Worm (Caenorhabditis elegans) whole organism, late embryonic: ENCODE data around the gene K11E4.6.

ENCODE experiments used
- C08G9.2 ChIP-seq: sonication (generic microtip); optimal IDR thresholded peaks from 2 replicates; lab custom pipeline; 2016; ENCODE audit warnings: mild to moderate bottlenecking, missing genetic modification characterization, moderate library complexity, missing compliant biosample characterization
- C38D4.7 ChIP-seq: fragments of 200-800 bp; sonication (Bioruptor generic); optimal IDR thresholded peaks from 2 replicates; lab custom pipeline; 2018; ENCODE audit warnings: mild to moderate bottlenecking, missing genetic modification characterization, moderate library complexity, missing compliant biosample characterization
- F13H6.1 ChIP-seq: sonication (generic microtip); optimal IDR thresholded peaks from 2 replicates; lab custom pipeline; 2016; ENCODE audit warnings: missing genetic modification characterization, missing compliant biosample characterization
- K09A11.1 ChIP-seq: sonication (generic microtip); optimal IDR thresholded peaks from 2 replicates; lab custom pipeline; 2017; ENCODE audit warnings: antibody characterized with exemption, mild to moderate bottlenecking, missing genetic modification characterization, missing compliant biosample characterization; ENCODE audit not compliant: insufficient read depth
- T23F11.4 ChIP-seq: fragments of 200-800 bp; sonication (Bioruptor generic); optimal IDR thresholded peaks from 2 replicates; lab custom pipeline; 2018; ENCODE audit warnings: mild to moderate bottlenecking, missing genetic modification characterization, missing compliant biosample characterization
- Y22D7AL.16 ChIP-seq: sonication (generic microtip); optimal IDR thresholded peaks from 2 replicates; lab custom pipeline; 2016; ENCODE audit warnings: missing genetic modification characterization, missing compliant biosample characterization
- ama-1 ChIP-seq: fragments of 150-350 bp; optimal IDR thresholded peaks from 2 replicates; lab custom pipeline; 2014
- ceh-14 ChIP-seq: sonication (generic microtip); optimal IDR thresholded peaks from 2 replicates; lab custom pipeline; 2016; ENCODE audit warnings: missing genotype, missing genetic modification characterization, missing compliant biosample characterization
- ceh-18 ChIP-seq: sonication (generic microtip); optimal IDR thresholded peaks from 2 replicates; lab custom pipeline; 2016; ENCODE audit warnings: missing genetic modification characterization, missing compliant biosample characterization
- ceh-2 ChIP-seq: sonication (generic microtip); optimal IDR thresholded peaks from 2 replicates; lab custom pipeline; 2016; ENCODE audit warnings: missing genotype, missing genetic modification characterization, missing compliant biosample characterization
- ceh-22 ChIP-seq: sonication (generic microtip); optimal IDR thresholded peaks from 2 replicates; lab custom pipeline; 2017; ENCODE audit warnings: missing biosample characterization, missing genetic modification characterization
- ceh-31 ChIP-seq: sonication (generic microtip); optimal IDR thresholded peaks from 2 replicates; lab custom pipeline; 2016; ENCODE audit warnings: missing genetic modification characterization, missing compliant biosample characterization
- ceh-9 ChIP-seq: sonication (generic microtip); optimal IDR thresholded peaks from 2 replicates; lab custom pipeline; 2016; ENCODE audit warnings: mild to moderate bottlenecking, missing genetic modification characterization, inconsistent platforms, missing compliant biosample characterization
- che-1 ChIP-seq: sonication (generic microtip); optimal IDR thresholded peaks from 2 replicates; lab custom pipeline; 2016; ENCODE audit warnings: mild to moderate bottlenecking, missing genetic modification characterization, missing compliant biosample characterization
- dmd-4 ChIP-seq: sonication (generic microtip); optimal IDR thresholded peaks from 2 replicates; lab custom pipeline; 2016; ENCODE audit warnings: borderline replicate concordance, missing genetic modification characterization, missing compliant biosample characterization
- dve-1 ChIP-seq: sonication (generic microtip); optimal IDR thresholded peaks from 2 replicates; lab custom pipeline; 2017; ENCODE audit warnings: antibody characterized with exemption, mild to moderate bottlenecking, missing genetic modification characterization, missing compliant biosample characterization
- elt-4 ChIP-seq: sonication (generic microtip); optimal IDR thresholded peaks from 2 replicates; lab custom pipeline; 2016; ENCODE audit warnings: missing genetic modification characterization, missing compliant biosample characterization
- ets-4 ChIP-seq: sonication (generic microtip); optimal IDR thresholded peaks from 2 replicates; lab custom pipeline; 2016; ENCODE audit warnings: missing genetic modification characterization, missing compliant biosample characterization
- fkh-6 ChIP-seq: sonication (generic microtip); optimal IDR thresholded peaks from 2 replicates; lab custom pipeline; 2016; ENCODE audit warnings: missing genetic modification characterization, missing compliant biosample characterization
- pag-3 ChIP-seq: sonication (generic microtip); optimal IDR thresholded peaks from 2 replicates; lab custom pipeline; 2016; ENCODE audit warnings: missing compliant biosample characterization, missing genetic modification characterization, borderline replicate concordance
- pax-1 ChIP-seq: fragments of 150-350 bp; optimal IDR thresholded peaks from 2 replicates; lab custom pipeline; 2014; ENCODE audit warnings: missing biosample characterization, missing genetic modification characterization
- pha-4 ChIP-seq: fragments of 150-350 bp; optimal IDR thresholded peaks from 2 replicates; lab custom pipeline; 2018; ENCODE audit warnings: missing biosample characterization, missing genetic modification reagents, missing genetic modification characterization
- sox-2 ChIP-seq: fragments of 200-800 bp; sonication (Bioruptor generic); IDR thresholded peaks from 2 replicates; pipeline ENCODE4 v1.3.6; 2022; ENCODE audit warnings: missing genetic modification reagents, missing genetic modification characterization, missing compliant biosample characterization
- sox-4 ChIP-seq: sonication (generic microtip); optimal IDR thresholded peaks from 2 replicates; lab custom pipeline; 2017; ENCODE audit warnings: mild to moderate bottlenecking, missing genetic modification characterization, inconsistent platforms, missing compliant biosample characterization
- tbx-7 ChIP-seq: sonication (generic microtip); optimal IDR thresholded peaks from 2 replicates; lab custom pipeline; 2016; ENCODE audit warnings: missing genotype, missing genetic modification characterization, missing compliant biosample characterization
- ttx-3 ChIP-seq: sonication (generic microtip); optimal IDR thresholded peaks from 2 replicates; lab custom pipeline; 2016; ENCODE audit warnings: missing genetic modification reagents, missing genetic modification characterization, missing compliant biosample characterization
- unc-3 ChIP-seq, 2 experiments: fragments of 200-800 bp in 1 of 2; sonication (Bioruptor generic) in 1 of 2; sonication (generic microtip) in 1 of 2; conservative IDR thresholded peaks in 1 of 2; optimal IDR thresholded peaks in 1 of 2; 2 replicates each; pipeline versions ENCODE4 v1.3.6 to Lab custom; 2016 to 2022; ENCODE audit warnings: missing compliant biosample characterization in 2 of 2, missing genetic modification characterization in 2 of 2, missing genetic modification reagents in 1 of 2
- unc-42 ChIP-seq: sonication (generic microtip); optimal IDR thresholded peaks from 2 replicates; lab custom pipeline; 2016; ENCODE audit warnings: missing genotype, missing genetic modification characterization, missing compliant biosample characterization
- unc-86 ChIP-seq: sonication (generic microtip); optimal IDR thresholded peaks from 2 replicates; lab custom pipeline; 2016; ENCODE audit warnings: missing genetic modification characterization, missing compliant biosample characterization

K11E4.6 gene

DNA sequence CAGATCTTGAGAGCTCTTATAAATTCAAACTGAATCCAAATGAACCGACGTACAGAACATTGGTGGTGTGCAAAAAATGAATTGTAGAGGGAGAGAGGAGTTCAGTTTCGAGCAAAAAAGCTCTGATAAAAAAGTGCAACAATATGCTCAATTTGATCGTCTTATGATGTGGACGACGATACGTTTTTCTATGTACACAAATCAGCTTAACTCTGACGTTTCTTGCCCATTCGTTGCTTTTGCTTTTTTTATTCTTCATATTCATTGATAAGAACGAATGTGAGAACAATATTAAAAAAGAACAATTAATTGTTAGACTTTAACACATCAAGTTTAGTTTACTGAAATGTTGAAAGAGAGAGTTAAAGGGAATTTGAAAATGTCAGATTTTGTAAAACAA, 49.7 kb downstream of the K11E4.6 start:
- TF ChIP-seq ets-4 (tag; lab: Kevin White, UChicago) (no peak), T23F11.4 (GFP tag; lab: Kevin White, UChicago) (no peak), ceh-2 (tag; lab: Kevin White, UChicago) (no peak), ama-1 (lab: Kevin White, UChicago) (no peak), sox-2 (GFP tag; lab: Robert Waterston, UW) (no peak), dmd-4 (no peak), C08G9.2 (tag; lab: Kevin White, UChicago) (no peak), elt-4 (tag; lab: Kevin White, UChicago) (no peak), fkh-6 (tag; lab: Kevin White, UChicago) (no peak), che-1 (tag; lab: Kevin White, UChicago) (no peak), C38D4.7 (GFP tag; lab: Kevin White, UChicago) (no peak), unc-42 (no peak), unc-3 (GFP tag; conservative IDR thresholded peaks at IDR 0.05; lab: Robert Waterston, UW) (no peak), unc-3 (tag; optimal IDR thresholded peaks at IDR 0.05; lab: Kevin White, UChicago) (no peak), pha-4 (tag; lab: Kevin White, UChicago) (no peak), F13H6.1 (tag; lab: Kevin White, UChicago) (no peak), K09A11.1 (tag; lab: Kevin White, UChicago) (no peak), ceh-9 (tag; lab: Kevin White, UChicago) (no peak), pax-1 (tag; lab: Kevin White, UChicago) (no peak), ceh-22 (tag; lab: Kevin White, UChicago) (no peak), ceh-18 (tag; lab: Kevin White, UChicago) (no peak)

DNA sequence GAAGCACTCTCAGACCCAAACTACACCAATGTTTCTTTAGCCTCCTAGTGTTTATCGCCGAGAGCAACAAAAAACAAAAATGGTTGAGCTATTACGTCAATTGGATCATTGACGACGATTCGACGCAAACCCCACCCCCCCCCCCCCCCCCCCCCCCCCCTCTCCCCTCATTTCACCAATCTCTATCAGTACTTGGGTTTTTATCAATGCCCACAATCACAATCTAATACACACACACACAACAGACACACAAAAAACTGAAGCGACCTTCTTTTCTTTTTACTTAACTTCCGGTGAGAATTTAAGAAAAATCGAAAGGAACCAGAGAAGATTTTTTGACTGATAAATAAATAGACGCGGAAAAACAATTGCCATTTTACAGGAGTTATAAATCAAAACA, 51.0 kb downstream of the K11E4.6 start:
- TF ChIP-seq dve-1 (tag; lab: Kevin White, UChicago) (no peak), unc-86 (tag; lab: Kevin White, UChicago) (no peak), elt-4 (tag; lab: Kevin White, UChicago) (no peak), ttx-3 (no peak), pag-3 (tag; lab: Kevin White, UChicago) (no peak), tbx-7 (tag; lab: Kevin White, UChicago) (no peak), ceh-2 (tag; lab: Kevin White, UChicago) (no peak), ceh-31 (tag; lab: Kevin White, UChicago) (no peak), unc-3 (GFP tag; conservative IDR thresholded peaks at IDR 0.05; lab: Robert Waterston, UW) (no peak), unc-3 (tag; optimal IDR thresholded peaks at IDR 0.05; lab: Kevin White, UChicago) (no peak), ceh-14 (no peak), Y22D7AL.16 (tag; lab: Kevin White, UChicago) (no peak), pha-4 (tag; lab: Kevin White, UChicago) (no peak), sox-4 (tag; lab: Kevin White, UChicago) (no peak)
